Worm (Caenorhabditis elegans): ENCODE results near the gene srz-1.

srz-1 gene

DNA sequence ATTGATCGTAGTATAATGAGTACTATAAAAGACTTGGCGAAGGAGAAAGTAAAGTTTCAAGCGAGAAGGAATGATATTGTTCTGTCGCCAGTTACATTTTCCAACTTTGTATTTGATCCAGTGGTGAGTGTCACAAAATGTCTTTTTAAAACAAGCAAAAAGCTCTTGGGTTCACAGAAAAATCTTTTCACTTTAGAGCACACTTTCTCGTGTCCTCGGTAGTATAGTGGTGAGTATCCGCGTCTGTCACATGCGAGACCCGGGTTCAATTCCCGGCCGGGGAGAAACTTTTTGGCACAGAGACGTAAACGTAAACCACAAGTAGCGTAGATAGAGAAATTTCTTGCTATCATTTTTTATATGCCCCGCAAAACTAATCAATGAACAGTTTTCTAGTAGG, 35.3 kb upstream of the srz-1 start:
- TF ChIP-seq pha-4 (tag; optimal IDR thresholded peaks at IDR 0.05): no peak
- no peak for TF ChIP-seq elt-1 (tag; optimal IDR thresholded peaks at IDR 0.05; ENCODE audit: borderline replicate concordance, insufficient read depth)
- TF ChIP-seq sptf-1 (tag; optimal IDR thresholded peaks at IDR 0.05): no peak
- no peak for TF ChIP-seq hlh-1 (tag; optimal IDR thresholded peaks at IDR 0.05)
- no peak for TF ChIP-seq unc-62 (GFP tag; optimal IDR thresholded peaks at IDR 0.05)
- TF ChIP-seq snpc-4 (tag; optimal IDR thresholded peaks at IDR 0.05): no peak
- no peak for TF ChIP-seq ham-2 (GFP tag; optimal IDR thresholded peaks at IDR 0.05)
- TF ChIP-seq mep-1 (tag; optimal IDR thresholded peaks at IDR 0.05): no peak
- no peak for TF ChIP-seq mls-2 (tag; optimal IDR thresholded peaks at IDR 0.05)
- no peak for TF ChIP-seq cnd-1 (tag; optimal IDR thresholded peaks at IDR 0.05)
- TF ChIP-seq nhr-12 (tag; optimal IDR thresholded peaks at IDR 0.05): no peak
- TF ChIP-seq mab-5 (tag; optimal IDR thresholded peaks at IDR 0.05): no peak
- no peak for TF ChIP-seq ceh-83 (GFP tag; optimal IDR thresholded peaks at IDR 0.05)
- TF ChIP-seq tbx-8 (GFP tag; optimal IDR thresholded peaks at IDR 0.05): no peak
- TF ChIP-seq ceh-43 (GFP tag; optimal IDR thresholded peaks at IDR 0.05): no peak
- no peak for TF ChIP-seq zip-8 (tag; optimal IDR thresholded peaks at IDR 0.05)

DNA sequence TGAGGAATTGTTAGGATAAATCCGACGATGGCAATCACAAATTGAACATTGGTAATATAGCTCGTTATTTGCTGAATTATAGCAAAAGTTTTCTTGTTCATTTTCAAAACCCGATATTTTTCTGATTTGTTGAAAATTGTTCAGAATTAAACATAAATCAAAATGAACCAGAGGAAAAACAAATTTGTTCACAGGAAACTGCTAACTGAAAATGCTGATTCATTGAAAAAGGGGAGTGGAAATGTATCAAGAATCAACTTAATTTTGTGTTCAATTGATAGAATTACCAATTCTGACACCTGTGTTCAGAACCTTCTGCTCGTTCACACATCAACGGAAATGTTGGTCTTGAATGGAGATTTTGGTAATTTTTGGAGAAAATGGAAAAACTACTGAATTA, 32.1 kb upstream of the srz-1 start, which contains the start of gene srw-77:
Gene srw-77, minus strand, starts transcription at position 101 of the 400 bp plus-strand sequence.
- TF ChIP-seq sem-2 (GFP tag; optimal IDR thresholded peaks at IDR 0.05) (no peak), mls-2 (tag; optimal IDR thresholded peaks at IDR 0.05) (no peak), ztf-11 (tag; optimal IDR thresholded peaks at IDR 0.05) (no peak), nhr-28 (tag; optimal IDR thresholded peaks at IDR 0.05) (no peak), mab-5 (tag; optimal IDR thresholded peaks at IDR 0.05) (no peak), nhr-2 (tag; optimal IDR thresholded peaks at IDR 0.05) (no peak), M03D4.4 (tag; optimal IDR thresholded peaks at IDR 0.05) (no peak), sptf-1 (tag; optimal IDR thresholded peaks at IDR 0.05) (no peak), bed-3 (GFP tag; optimal IDR thresholded peaks at IDR 0.05) (no peak), lin-32 (GFP tag; optimal IDR thresholded peaks at IDR 0.05) (no peak), lin-13 (tag; optimal IDR thresholded peaks at IDR 0.05) (no peak), nhr-237 (tag; optimal IDR thresholded peaks at IDR 0.05) (no peak), mep-1 (tag; optimal IDR thresholded peaks at IDR 0.05) (no peak), snpc-4 (tag; optimal IDR thresholded peaks at IDR 0.05) (no peak)

DNA sequence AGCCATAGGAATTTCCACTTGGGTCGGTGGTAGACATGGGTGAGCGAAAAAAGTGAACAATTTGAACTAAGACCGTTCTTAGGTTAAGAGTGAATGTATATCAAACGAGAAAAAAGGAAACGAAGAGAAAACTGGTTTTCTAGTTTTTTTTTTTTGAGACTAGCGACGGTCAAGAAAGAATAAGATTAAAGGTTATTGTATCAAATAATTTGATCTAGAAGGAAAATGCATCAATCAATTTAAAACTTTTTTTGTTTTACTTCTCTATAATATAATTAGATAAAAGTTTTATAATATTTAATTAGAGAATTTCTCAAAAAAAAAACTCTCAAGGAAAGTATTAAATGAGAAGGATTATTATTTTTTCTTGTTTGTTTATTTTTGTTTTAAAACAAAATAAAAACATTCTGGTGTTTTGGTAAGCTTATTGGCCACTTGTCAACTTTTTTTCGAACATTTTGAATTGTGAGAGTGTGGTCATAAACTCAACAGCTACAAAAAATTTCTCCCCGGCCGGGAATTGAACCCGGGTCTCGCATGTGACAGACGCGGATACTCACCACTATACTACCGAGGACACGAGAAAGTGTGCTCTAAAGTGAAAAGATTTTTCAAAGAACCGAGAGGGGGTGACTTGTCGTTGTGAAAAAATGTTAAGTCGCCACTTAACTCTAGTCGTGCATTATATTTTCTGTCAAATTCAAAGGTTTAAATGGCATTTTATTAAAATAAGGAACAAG, 30.3 kb upstream of the srz-1 start, which contains the start of gene W06G6.17:
Gene W06G6.17, minus strand, starts transcription at position 51 of the 740 bp plus-strand sequence.
- TF ChIP-seq lsy-2 (tag; optimal IDR thresholded peaks at IDR 0.05) (no peak), mep-1 (tag; optimal IDR thresholded peaks at IDR 0.05) (no peak), ceh-43 (GFP tag; optimal IDR thresholded peaks at IDR 0.05) (no peak), sptf-1 (tag; optimal IDR thresholded peaks at IDR 0.05) (no peak), unc-120 (tag; optimal IDR thresholded peaks at IDR 0.05; ENCODE audit: poor library complexity, severe bottlenecking) (no peak), lin-13 (tag; optimal IDR thresholded peaks at IDR 0.05) (no peak), M03D4.4 (tag; optimal IDR thresholded peaks at IDR 0.05) (no peak)

DNA sequence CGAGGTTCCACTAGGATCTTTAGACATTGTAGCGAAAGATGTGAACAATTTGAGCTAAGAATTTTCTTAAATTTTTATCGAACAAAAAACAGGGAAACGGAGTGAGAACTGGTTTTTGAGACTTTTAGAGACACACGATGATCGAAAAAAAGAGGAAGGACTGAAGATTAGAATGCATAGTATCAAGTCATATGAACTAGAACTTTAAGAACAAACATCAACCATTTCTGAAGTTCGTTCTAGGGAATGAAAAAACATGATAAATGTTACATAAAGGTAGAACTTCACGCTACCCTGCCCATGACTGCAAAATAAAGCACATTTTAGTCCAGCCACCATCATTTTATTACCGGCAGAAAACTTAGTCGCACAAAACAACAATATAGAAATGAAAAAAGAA, 29.3 kb upstream of the srz-1 start, which contains the start of gene W06G6.9:
Gene W06G6.9, minus strand, starts transcription at position 101 of the 400 bp plus-strand sequence.
- TF ChIP-seq nhr-237 (tag; optimal IDR thresholded peaks at IDR 0.05): no peak
- no peak for TF ChIP-seq sem-2 (GFP tag; optimal IDR thresholded peaks at IDR 0.05)

DNA sequence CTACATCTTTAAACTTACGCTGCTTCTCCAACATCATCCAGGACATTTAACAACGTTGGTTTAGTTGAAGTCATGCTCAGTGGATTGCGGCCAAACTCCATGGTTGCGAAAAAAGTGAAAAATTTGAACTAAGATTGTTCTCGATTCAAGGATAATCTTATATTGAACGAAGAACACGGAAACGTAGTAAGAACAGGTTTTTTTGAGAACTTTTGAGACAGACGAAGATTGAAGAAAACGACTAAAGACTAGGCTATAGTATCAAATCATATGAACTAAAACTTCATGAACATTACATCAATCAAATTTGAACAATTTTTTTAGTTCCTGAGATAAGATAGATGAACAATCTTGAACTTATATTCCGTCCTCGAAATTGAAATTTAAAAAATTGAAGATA, 28.6 kb upstream of the srz-1 start, which contains the start of gene W06G6.10:
Gene W06G6.10, minus strand, starts transcription at position 101 of the 400 bp plus-strand sequence.
- TF ChIP-seq ceh-83 (GFP tag; optimal IDR thresholded peaks at IDR 0.05): no peak
- TF ChIP-seq unc-62 (GFP tag; optimal IDR thresholded peaks at IDR 0.05): no peak
- no peak for TF ChIP-seq lin-32 (GFP tag; optimal IDR thresholded peaks at IDR 0.05)
- no peak for TF ChIP-seq zip-8 (tag; optimal IDR thresholded peaks at IDR 0.05)
- TF ChIP-seq hlh-1 (tag; optimal IDR thresholded peaks at IDR 0.05): no peak
- no peak for TF ChIP-seq pha-4 (tag; optimal IDR thresholded peaks at IDR 0.05)
- TF ChIP-seq nhr-28 (tag; optimal IDR thresholded peaks at IDR 0.05): no peak
- no peak for TF ChIP-seq flh-1 (GFP tag; optimal IDR thresholded peaks at IDR 0.05)
- TF ChIP-seq bed-3 (GFP tag; optimal IDR thresholded peaks at IDR 0.05): no peak
- TF ChIP-seq nhr-76 (tag; optimal IDR thresholded peaks at IDR 0.05): no peak
- no peak for TF ChIP-seq ces-1 (GFP tag; optimal IDR thresholded peaks at IDR 0.05)
- no peak for TF ChIP-seq ceh-39 (tag; optimal IDR thresholded peaks at IDR 0.05)
- TF ChIP-seq elt-1 (tag; optimal IDR thresholded peaks at IDR 0.05; ENCODE audit: borderline replicate concordance, insufficient read depth): no peak
- no peak for TF ChIP-seq ceh-43 (GFP tag; optimal IDR thresholded peaks at IDR 0.05)
- TF ChIP-seq nhr-2 (tag; optimal IDR thresholded peaks at IDR 0.05): no peak
- TF ChIP-seq nhr-12 (tag; optimal IDR thresholded peaks at IDR 0.05): no peak
- no peak for TF ChIP-seq sem-2 (GFP tag; optimal IDR thresholded peaks at IDR 0.05)
- TF ChIP-seq M03D4.4 (tag; optimal IDR thresholded peaks at IDR 0.05): no peak
- no peak for TF ChIP-seq tbx-8 (GFP tag; optimal IDR thresholded peaks at IDR 0.05)
